Fruit fly (Drosophila melanogaster): ENCODE results near the gene Hsp23.

The Hsp23 gene

DNA sequence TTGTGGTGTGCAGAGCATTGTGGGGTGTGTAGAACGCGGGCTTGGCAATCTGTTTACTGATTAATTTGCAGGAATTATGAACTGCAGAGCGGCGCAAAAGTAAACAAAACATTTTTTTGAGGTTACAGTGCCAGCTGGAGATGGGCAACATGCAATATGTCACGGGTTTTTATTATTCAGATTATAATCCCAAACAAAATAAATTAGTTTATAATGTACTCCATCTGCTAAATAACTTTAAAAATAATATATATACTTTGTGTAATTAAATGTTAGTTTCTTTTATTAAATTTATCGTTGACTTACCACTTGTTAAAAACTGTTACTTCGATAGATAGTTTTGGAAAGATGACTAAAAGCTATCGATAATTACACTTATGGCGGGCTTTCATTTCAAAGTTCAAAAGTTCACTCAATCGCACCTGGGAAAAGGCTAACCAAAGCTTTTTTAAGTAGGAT lies 10.7 kb upstream of the Hsp23 start, which contains the start of gene Fdx1 (continued):
- TF ChIP-seq onecut (GFP tag; IDR thresholded peaks at IDR 0.05) (no peak), CG8478 (optimal IDR thresholded peaks at IDR 0.05) (no peak), CG7839 (tag; optimal IDR thresholded peaks at IDR 0.05) (peak; percentile 32), gcm2 (GFP tag; optimal IDR thresholded peaks at IDR 0.05) (no peak), CG18262 (tag; optimal IDR thresholded peaks at IDR 0.05) (peak; percentile 43), CG7786 (GFP tag; optimal IDR thresholded peaks at IDR 0.05) (no peak), sr (GFP tag; IDR thresholded peaks at IDR 0.05) (no peak), HLH3B (GFP tag; IDR thresholded peaks at IDR 0.05) (peak; percentile 38; the same call in 1 of the 2 replicates), pum (GFP tag; optimal IDR thresholded peaks at IDR 0.05) (no peak), seq (GFP tag; IDR thresholded peaks at IDR 0.05) (no peak), Hsf (GFP tag; optimal IDR thresholded peaks at IDR 0.05) (peak; percentile 8), trh (GFP tag; optimal IDR thresholded peaks at IDR 0.05) (no peak), CG32772 (GFP tag; IDR thresholded peaks at IDR 0.05) (no peak; the same call in 1 of the 2 replicates), mam (GFP tag; optimal IDR thresholded peaks at IDR 0.05) (peak; percentile 25), CG2875 (GFP tag; optimal IDR thresholded peaks at IDR 0.05) (no peak), CG12219 (GFP tag; optimal IDR thresholded peaks at IDR 0.05) (no peak), maf-S (GFP tag; optimal IDR thresholded peaks at IDR 0.05) (no peak), HmgZ (tag; optimal IDR thresholded peaks at IDR 0.05) (peak; percentile 49), Hr78 (GFP tag; optimal IDR thresholded peaks at IDR 0.05) (no peak), CG10209 (GFP tag; optimal IDR thresholded peaks at IDR 0.05) (no peak), Optix (GFP tag; IDR thresholded peaks at IDR 0.05) (no peak), bigmax (GFP tag; optimal IDR thresholded peaks at IDR 0.05) (peak; percentile 97), dm (GFP tag; optimal IDR thresholded peaks at IDR 0.05) (no peak), fru (optimal IDR thresholded peaks at IDR 0.05) (no peak), CG10431 (GFP tag; optimal IDR thresholded peaks at IDR 0.05) (no peak), hkb (optimal IDR thresholded peaks at IDR 0.05) (no peak), hkb (GFP tag; IDR thresholded peaks at IDR 0.05) (peak; percentile 63; the same call in 1 of the 2 replicates), CG11695 (GFP tag; IDR thresholded peaks at IDR 0.05) (0 out of 3 replicates have a peak, but pooled peaks have one; percentile 22), wek (GFP tag; optimal IDR thresholded peaks at IDR 0.05) (no peak), NC2β (GFP tag; optimal IDR thresholded peaks at IDR 0.05) (no peak), croc (GFP tag; conservative IDR thresholded peaks at IDR 0.05) (no peak), CG11247 (GFP tag; IDR thresholded peaks at IDR 0.05) (0 out of 2 replicates have a peak, but pooled peaks have one; percentile 27), CG17829 (tag; optimal IDR thresholded peaks at IDR 0.05) (peak; percentile 21), cg (GFP tag; optimal IDR thresholded peaks at IDR 0.05) (no peak), al (GFP tag; IDR thresholded peaks at IDR 0.05) (peak; percentile 12; the same call in 1 of the 2 replicates), Doc2 (GFP tag; IDR thresholded peaks at IDR 0.05) (no peak), CG13296 (GFP tag; optimal IDR thresholded peaks at IDR 0.05) (peak; percentile 48), CG7357 (GFP tag; IDR thresholded peaks at IDR 0.05) (no peak), dan (GFP tag; IDR thresholded peaks at IDR 0.05) (no peak), YL-1 (GFP tag; optimal IDR thresholded peaks at IDR 0.05) (peak; percentile 1), Ravus (GFP tag; IDR thresholded peaks at IDR 0.05) (no peak), Aef1 (GFP tag; IDR thresholded peaks at IDR 0.05) (peak; percentile 68), Mrtf (GFP tag; IDR thresholded peaks at IDR 0.05) (no peak), CG2116 (GFP tag; optimal IDR thresholded peaks at IDR 0.05) (peak; percentile 91), Dll (GFP tag; IDR thresholded peaks at IDR 0.05; ENCODE audit: partially characterized antibody) (peak; percentile 80), ase (GFP tag; IDR thresholded peaks at IDR 0.05) (0 out of 3 replicates have a peak, but pooled peaks have one; percentile 24), Six4 (GFP tag; optimal IDR thresholded peaks at IDR 0.05) (peak; percentile 11), nau (GFP tag; optimal IDR thresholded peaks at IDR 0.05) (no peak), CG10462 (GFP tag; optimal IDR thresholded peaks at IDR 0.05) (no peak), Tbp (GFP tag; optimal IDR thresholded peaks at IDR 0.05) (no peak), Fer3 (tag; optimal IDR thresholded peaks at IDR 0.05) (peak; percentile 51), Dek (tag; optimal IDR thresholded peaks at IDR 0.05) (peak; percentile 15), Bteb2 (GFP tag; optimal IDR thresholded peaks at IDR 0.05) (no peak)

Measured in whole organism, embryonic.